Fruit fly (Drosophila melanogaster): ENCODE results near the gene Muc14A.

DNA sequence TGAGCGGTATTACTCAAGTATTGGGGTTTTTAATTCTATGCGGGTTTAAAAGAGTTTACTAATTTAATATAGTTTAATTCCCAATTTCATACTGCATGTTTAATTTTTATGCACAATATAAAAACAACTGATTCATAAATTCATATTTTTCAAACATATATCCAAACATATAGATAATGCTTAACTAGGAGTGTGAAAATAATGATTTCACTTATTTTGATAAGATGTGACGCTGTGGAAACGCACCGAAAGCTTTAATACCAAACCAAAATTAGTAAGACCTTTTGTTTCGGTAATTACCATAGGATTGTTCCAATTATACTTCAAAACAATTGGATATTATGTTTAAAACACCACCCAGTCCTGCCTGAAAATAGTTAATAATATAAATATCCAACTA is 25.4 kb upstream of the Muc14A start, which contains the start of gene Slc25A46a:
- no peak for TF ChIP-seq CG5204 (GFP tag; optimal IDR thresholded peaks at IDR 0.05)
- no peak for TF ChIP-seq Clk (GFP tag; optimal IDR thresholded peaks at IDR 0.05)
- TF ChIP-seq kay (GFP tag; ENCODE audit: borderline replicate concordance) = no peak
- no peak for TF ChIP-seq pad (GFP tag; optimal IDR thresholded peaks at IDR 0.05)
- no peak for TF ChIP-seq Mnt (GFP tag; optimal IDR thresholded peaks at IDR 0.05)
- no peak for TF ChIP-seq CG7101 (tag; optimal IDR thresholded peaks at IDR 0.05)
- no peak for TF ChIP-seq Crg-1 (GFP tag; optimal IDR thresholded peaks at IDR 0.05)
- no peak for TF ChIP-seq CG1620 (GFP tag; optimal IDR thresholded peaks at IDR 0.05)
- TF ChIP-seq CG33017 (tag; optimal IDR thresholded peaks at IDR 0.05) = no peak

Data from whole organism, adult.